Worm (Caenorhabditis elegans): ENCODE measurements around the gene tni-3.

Gene tni-3

ce11 chrV:16788967-16789366 is 46.0 kb downstream of the tni-3 start, which contains the start of gene immt-2:
immt-2 (plus strand) TSS chrV:16789267.
- TF ChIP-seq nhr-129 (tag; optimal IDR thresholded peaks at IDR 0.05) = no peak
- TF ChIP-seq nhr-237 (tag; optimal IDR thresholded peaks at IDR 0.05) = no peak
- no peak for TF ChIP-seq ztf-4 (tag; optimal IDR thresholded peaks at IDR 0.05)
- no peak for TF ChIP-seq lin-11 (tag; optimal IDR thresholded peaks at IDR 0.05)
- no peak for TF ChIP-seq ztf-1 (GFP tag; conservative IDR thresholded peaks at IDR 0.05)
- TF ChIP-seq mbf-1 (tag; optimal IDR thresholded peaks at IDR 0.05) = no peak
- TF ChIP-seq elt-1 (tag; optimal IDR thresholded peaks at IDR 0.05) = no peak
- no peak for TF ChIP-seq F13H6.1 (tag; optimal IDR thresholded peaks at IDR 0.05)
- no peak for TF ChIP-seq fos-1 (tag; optimal IDR thresholded peaks at IDR 0.05)
- TF ChIP-seq lsy-2 (tag; optimal IDR thresholded peaks at IDR 0.05) = no peak
- TF ChIP-seq crh-2 (tag; optimal IDR thresholded peaks at IDR 0.05) = no peak
- no peak for TF ChIP-seq mab-5 (tag; optimal IDR thresholded peaks at IDR 0.05)
- TF ChIP-seq snpc-4 (tag; optimal IDR thresholded peaks at IDR 0.05) = no peak
- no peak for TF ChIP-seq R02D3.7 (tag; optimal IDR thresholded peaks at IDR 0.05)
- TF ChIP-seq unc-62 (GFP tag; optimal IDR thresholded peaks at IDR 0.05) = no peak
- no peak for TF ChIP-seq nhr-10 (tag; optimal IDR thresholded peaks at IDR 0.05)

- TF ChIP-seq blmp-1 (tag; optimal IDR thresholded peaks at IDR 0.05; ENCODE audit: insufficient read depth) = no peak
- TF ChIP-seq dmd-4 (tag; optimal IDR thresholded peaks at IDR 0.05) = no peak
- no peak for TF ChIP-seq crh-2 (tag; optimal IDR thresholded peaks at IDR 0.05)
- TF ChIP-seq sma-3 (GFP tag; optimal IDR thresholded peaks at IDR 0.05) = no peak
- TF ChIP-seq nhr-21 (tag; optimal IDR thresholded peaks at IDR 0.05) = no peak
- TF ChIP-seq lin-39 (tag; optimal IDR thresholded peaks at IDR 0.05) = no peak
- no peak for TF ChIP-seq unc-39 (tag; optimal IDR thresholded peaks at IDR 0.05)
- no peak for TF ChIP-seq Y55F3AM.14 (GFP tag; optimal IDR thresholded peaks at IDR 0.05)
- no peak for TF ChIP-seq F13H6.1 (tag; optimal IDR thresholded peaks at IDR 0.05)
- TF ChIP-seq ztf-1 (GFP tag; conservative IDR thresholded peaks at IDR 0.05) = no peak
- TF ChIP-seq lin-13 (GFP tag; optimal IDR thresholded peaks at IDR 0.05) = no peak
- no peak for TF ChIP-seq nhr-237 (tag; optimal IDR thresholded peaks at IDR 0.05)
- no peak for TF ChIP-seq lin-11 (tag; optimal IDR thresholded peaks at IDR 0.05)
- TF ChIP-seq sma-9 (GFP tag; optimal IDR thresholded peaks at IDR 0.05) = no peak
- TF ChIP-seq sma-9 (tag; optimal IDR thresholded peaks at IDR 0.05) = no peak
- TF ChIP-seq nhr-6 (tag; optimal IDR thresholded peaks at IDR 0.05) = no peak
- TF ChIP-seq R02D3.7 (tag; optimal IDR thresholded peaks at IDR 0.05) = no peak
- no peak for TF ChIP-seq ama-1 (optimal IDR thresholded peaks at IDR 0.05)
Observed at ce11 chrV:16786012-16786411, 48.9 kb downstream of the tni-3 start.

ce11 chrV:16784806-16785205 is 50.1 kb downstream of the tni-3 start:
- TF ChIP-seq aly-2 (tag; optimal IDR thresholded peaks at IDR 0.05) (no peak), ztf-11 (tag; optimal IDR thresholded peaks at IDR 0.05) (no peak), nhr-12 (tag; optimal IDR thresholded peaks at IDR 0.05) (no peak), nhr-23 (tag; optimal IDR thresholded peaks at IDR 0.05) (no peak), ztf-4 (tag; optimal IDR thresholded peaks at IDR 0.05) (no peak), ZK546.5 (tag; optimal IDR thresholded peaks at IDR 0.05) (no peak), Y55F3AM.14 (GFP tag; optimal IDR thresholded peaks at IDR 0.05) (no peak), elt-1 (tag; optimal IDR thresholded peaks at IDR 0.05) (no peak), lin-11 (tag; optimal IDR thresholded peaks at IDR 0.05) (no peak), skn-1 (tag; optimal IDR thresholded peaks at IDR 0.05) (no peak), ceh-16 (tag; optimal IDR thresholded peaks at IDR 0.05) (no peak), nhr-10 (tag; optimal IDR thresholded peaks at IDR 0.05) (no peak), blmp-1 (tag; optimal IDR thresholded peaks at IDR 0.05; ENCODE audit: insufficient read depth) (no peak)

Measured in whole organism, L2 larva.